Fruit fly (Drosophila melanogaster): ENCODE results near the gene SoxN.

Gene SoxN

DNA sequence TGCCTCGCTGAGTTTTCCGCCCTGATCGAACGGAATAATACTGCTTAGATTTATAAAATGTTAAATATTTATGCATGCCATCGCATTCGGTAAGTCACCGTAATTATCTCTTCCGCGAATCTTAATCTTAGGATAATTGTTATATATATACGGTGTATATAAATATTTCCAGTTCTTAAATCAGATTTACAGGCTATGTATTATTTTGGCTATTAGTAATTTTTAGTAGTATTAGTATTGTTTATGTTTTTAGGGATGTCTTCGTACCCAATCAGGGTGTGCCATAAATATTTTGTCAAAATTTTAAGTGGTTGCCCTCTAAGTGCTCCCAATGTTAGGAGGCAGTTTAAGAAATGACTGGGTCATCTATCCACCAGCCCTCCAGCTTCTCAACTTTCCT lies 37.0 kb downstream of the SoxN start, which contains the start of gene CG32986:
CG32986 (plus strand) TSS at position 301 of the 400 bp plus-strand sequence.
- no peak for TF ChIP-seq CTCF (optimal IDR thresholded peaks at IDR 0.05)
- TF ChIP-seq CG8478 (optimal IDR thresholded peaks at IDR 0.05) = no peak

DNA sequence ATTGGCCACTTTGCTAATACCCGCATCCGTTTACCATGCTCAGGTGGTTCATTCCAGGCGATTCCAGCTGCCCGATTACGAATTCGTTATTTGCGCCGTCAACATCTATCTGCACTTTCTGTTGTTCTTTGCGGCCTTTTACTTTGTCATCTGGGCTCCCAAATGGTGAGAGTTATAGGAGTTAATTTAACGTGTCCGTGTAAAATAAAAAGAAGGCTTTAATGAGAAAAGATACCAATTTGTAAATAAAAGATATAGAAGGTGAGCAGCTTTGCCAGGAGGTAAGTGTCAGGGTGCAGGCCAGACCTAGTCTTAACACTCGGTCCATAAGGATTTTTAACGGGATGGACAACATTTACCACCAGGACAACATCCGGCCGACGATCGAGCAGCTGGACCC lies 38.1 kb downstream of the SoxN start, which contains the start of gene CG32987:
CG32987 (plus strand) TSS at position 301 of the 400 bp plus-strand sequence.
- no peak for TF ChIP-seq CTCF (optimal IDR thresholded peaks at IDR 0.05)

DNA sequence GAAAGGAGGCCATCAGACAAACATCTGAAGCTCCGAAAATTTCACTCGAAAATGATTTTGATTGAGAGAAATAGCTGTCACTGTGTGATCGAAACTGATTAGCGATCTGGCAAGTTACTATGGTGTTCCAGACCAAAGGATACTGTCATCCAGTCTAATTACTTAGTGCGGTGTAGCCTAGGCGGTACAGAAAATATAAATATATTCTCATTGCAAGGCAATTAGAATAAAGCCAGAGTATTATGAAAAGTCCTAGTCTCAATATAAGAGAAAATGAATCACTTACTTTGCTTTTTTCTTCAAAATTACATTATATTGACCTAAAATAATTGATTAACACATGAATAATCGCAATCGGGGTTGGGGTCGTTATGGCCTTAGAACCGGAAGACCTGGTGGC lies 39.1 kb downstream of the SoxN start, which contains the start of gene CG32988:
CG32988 (plus strand) TSS at position 301 of the 400 bp plus-strand sequence.
- no peak for TF ChIP-seq CTCF (optimal IDR thresholded peaks at IDR 0.05)
- TF ChIP-seq CG8478 (optimal IDR thresholded peaks at IDR 0.05) = no peak

DNA sequence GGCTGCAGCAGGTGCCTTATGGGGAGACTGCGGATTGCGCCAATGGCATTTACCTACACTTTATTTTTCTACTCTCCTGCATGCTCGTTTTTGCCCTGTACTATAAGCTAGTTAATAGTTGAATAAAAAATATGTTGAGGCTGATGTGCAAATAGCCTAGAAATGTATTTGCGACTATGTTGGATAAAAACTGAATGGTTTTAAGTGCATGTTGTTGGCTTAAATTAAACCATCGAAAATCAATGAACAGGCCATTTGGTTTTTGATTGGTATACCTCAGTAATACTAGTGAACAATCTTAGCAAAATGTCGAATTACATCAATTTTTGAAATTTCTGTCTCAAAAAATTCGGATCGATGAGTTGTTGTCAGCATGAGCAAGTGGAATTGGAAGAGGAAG lies 40.1 kb downstream of the SoxN start, which contains the start of gene CG32983:
CG32983 (plus strand) TSS at position 301 of the 400 bp plus-strand sequence.
- TF ChIP-seq CG8478 (optimal IDR thresholded peaks at IDR 0.05) (no peak), CTCF (optimal IDR thresholded peaks at IDR 0.05) (no peak)

DNA sequence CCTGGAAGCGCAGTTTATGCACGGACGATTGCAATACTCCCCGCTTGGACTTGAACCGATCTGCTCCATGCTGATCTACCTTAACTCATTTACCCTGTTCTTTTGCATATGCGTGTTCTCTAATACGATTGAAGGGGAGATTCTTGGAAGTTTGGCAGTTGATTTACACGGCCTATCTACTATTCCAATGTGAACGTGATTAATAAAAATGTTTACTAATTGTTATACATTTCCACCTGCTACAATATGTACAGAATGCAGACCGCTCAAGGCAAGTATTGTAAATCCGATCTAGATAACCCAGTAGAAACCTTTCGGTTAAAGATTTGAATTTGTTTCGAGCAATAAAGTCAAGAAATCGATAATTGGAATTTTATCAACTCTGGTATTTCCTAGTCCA lies 41.0 kb downstream of the SoxN start, which contains the start of gene CG9483:
CG9483 (plus strand) TSS at position 301 of the 400 bp plus-strand sequence.
- TF ChIP-seq CTCF (optimal IDR thresholded peaks at IDR 0.05) (no peak), CG8478 (optimal IDR thresholded peaks at IDR 0.05) (no peak)

DNA sequence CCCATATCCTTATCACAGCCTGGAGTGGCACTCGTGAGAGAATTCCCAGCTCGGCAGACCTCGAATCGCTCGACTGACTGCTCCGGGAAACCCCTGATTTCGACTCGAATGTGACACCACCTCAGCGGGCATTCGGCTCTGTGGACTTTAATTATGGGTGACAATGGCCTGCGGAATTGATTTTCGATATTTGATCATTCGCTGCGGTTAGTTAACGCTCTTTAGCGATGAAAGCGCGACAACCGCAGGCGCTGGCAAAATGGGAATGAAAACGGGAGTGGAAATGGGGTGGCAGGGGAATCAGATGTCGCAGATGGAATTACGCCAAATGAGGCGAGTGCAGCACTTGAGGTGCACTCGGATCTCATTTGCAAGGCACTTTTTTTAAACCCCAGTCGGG lies 46.2 kb downstream of the SoxN start:
- TF ChIP-seq CTCF (optimal IDR thresholded peaks at IDR 0.05) = no peak
- no peak for TF ChIP-seq CG8478 (optimal IDR thresholded peaks at IDR 0.05)

DNA sequence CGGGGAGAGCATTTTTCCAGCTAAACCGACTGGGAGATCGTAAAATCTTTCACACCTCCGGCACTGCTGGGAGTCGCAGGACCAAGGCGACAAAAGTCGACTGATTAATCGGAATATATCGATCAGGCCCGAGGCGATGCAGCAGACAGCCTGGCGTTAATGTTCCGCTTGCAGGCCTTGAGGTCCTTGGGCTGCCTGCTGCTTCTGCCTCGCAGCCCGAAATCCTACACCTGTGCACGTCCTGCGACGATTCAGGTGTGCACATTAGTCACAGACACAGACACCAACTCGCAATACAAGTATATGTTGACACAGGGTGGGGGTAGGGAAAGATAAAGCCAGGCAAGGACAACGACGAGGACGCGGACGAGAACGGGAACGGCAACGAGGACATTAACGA lies 50.4 kb downstream of the SoxN start:
- TF ChIP-seq CG8478 (optimal IDR thresholded peaks at IDR 0.05) = no peak
- TF ChIP-seq CTCF (optimal IDR thresholded peaks at IDR 0.05) = no peak

Data from S2 (cell line).